Fruit fly (Drosophila melanogaster) whole organism, prepupa: ENCODE measurements around the gene ohgt.

Source experiments
- Blimp-1 ChIP-seq: fragments of 200-800 bp; sonication (Bioruptor generic); optimal IDR thresholded peaks from 3 replicates; lab custom pipeline; 2017; ENCODE audit warnings: missing biosample characterization, missing genetic modification characterization, mild to moderate bottlenecking, moderate library complexity, missing genetic modification reagents
- CG10631 ChIP-seq: fragments of 200-800 bp; sonication (Bioruptor generic); optimal IDR thresholded peaks from 2 replicates; lab custom pipeline; 2016; ENCODE audit warnings: missing biosample characterization, missing genetic modification characterization
- CG11902 ChIP-seq: fragments of 200-800 bp; sonication (Bioruptor generic); optimal IDR thresholded peaks from 3 replicates; lab custom pipeline; 2016; ENCODE audit warnings: missing biosample characterization, missing genetic modification characterization
- CG15336 ChIP-seq: fragments of 200-800 bp; sonication (Bioruptor generic); IDR thresholded peaks from 2 replicates; pipeline ENCODE4 v1.3.6; 2022; ENCODE audit warnings: missing biosample characterization, missing genetic modification characterization
- CG34406 ChIP-seq: fragments of 200-800 bp; sonication (Bioruptor generic); optimal IDR thresholded peaks from 3 replicates; lab custom pipeline; 2016; ENCODE audit warnings: missing biosample characterization, missing genetic modification characterization
- CG8632 ChIP-seq: fragments of 200-800 bp; sonication (Bioruptor generic); optimal IDR thresholded peaks from 3 replicates; lab custom pipeline; 2016; ENCODE audit warnings: missing biosample characterization, missing genetic modification characterization
- Ets96B ChIP-seq: fragments of 200-800 bp; optimal IDR thresholded peaks from 2 replicates; lab custom pipeline; 2019; ENCODE audit warnings: missing biosample characterization, mild to moderate bottlenecking, missing genetic modification characterization, moderate library complexity
- Gug ChIP-seq: fragments of 200-800 bp; sonication (Bioruptor generic); IDR thresholded peaks from 2 replicates; pipeline ENCODE4 v1.3.6; 2022; ENCODE audit warnings: missing biosample characterization, missing genetic modification characterization
- Smox ChIP-seq: fragments of 200-800 bp; sonication (Bioruptor generic); optimal IDR thresholded peaks from 3 replicates; lab custom pipeline; 2016; ENCODE audit warnings: missing biosample characterization, missing genetic modification characterization
- Sox102F ChIP-seq: fragments of 200-800 bp; sonication (Bioruptor generic); optimal IDR thresholded peaks from 2 replicates; lab custom pipeline; 2016; ENCODE audit warnings: missing biosample characterization, mild to moderate bottlenecking, missing genetic modification characterization
- eg ChIP-seq: fragments of 200-800 bp; sonication (Bioruptor generic); IDR thresholded peaks from 3 replicates; pipeline ENCODE4 v1.3.6; 2022; ENCODE audit warnings: missing biosample characterization, missing genetic modification characterization
- fd85E ChIP-seq: fragments of 200-800 bp; sonication (Bioruptor generic); optimal IDR thresholded peaks from 3 replicates; lab custom pipeline; 2016; ENCODE audit warnings: missing biosample characterization, missing genetic modification characterization
- topi ChIP-seq: fragments of 200-800 bp; sonication (Bioruptor generic); optimal IDR thresholded peaks from 3 replicates; lab custom pipeline; 2016; ENCODE audit warnings: missing biosample characterization, missing genetic modification characterization

DNA sequence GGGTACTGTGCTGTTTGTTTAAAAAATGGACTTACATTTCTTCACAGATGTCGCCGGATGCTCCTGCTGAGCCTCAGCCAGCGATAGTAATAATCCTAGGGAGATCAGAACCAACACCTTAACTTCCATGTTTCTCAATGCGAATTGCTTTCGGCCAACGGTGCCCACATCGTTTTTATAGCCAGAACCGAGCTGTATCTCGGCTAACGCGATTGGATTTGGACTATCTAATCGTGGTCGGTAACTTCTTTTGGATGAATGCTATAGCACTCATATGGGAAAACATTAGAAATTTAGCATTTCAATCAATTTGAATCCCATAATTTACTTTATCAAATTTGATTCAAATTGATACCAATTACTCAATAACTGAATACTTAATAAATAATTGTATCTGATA is 7.0 kb downstream of the ohgt start, which contains the start of gene Npc2d:
- TF ChIP-seq Ets96B (tag; lab: Kevin White, UChicago) = no peak
- TF ChIP-seq Blimp-1 (GFP tag; lab: Kevin White, UChicago) = no peak
- no peak for TF ChIP-seq fd85E
- TF ChIP-seq CG11902 (GFP tag; lab: Kevin White, UChicago) = no peak
- TF ChIP-seq Sox102F = no peak
- TF ChIP-seq CG10631 = no peak
- TF ChIP-seq Gug (GFP tag; lab: Robert Waterston, UW) = no peak
- no peak for TF ChIP-seq eg (GFP tag; lab: Robert Waterston, UW)
- no peak for TF ChIP-seq CG34406 (GFP tag; lab: Kevin White, UChicago)
- TF ChIP-seq Smox = no peak
- no peak for TF ChIP-seq topi (GFP tag; lab: Kevin White, UChicago)
- TF ChIP-seq CG8632 (GFP tag; lab: Kevin White, UChicago) = no peak
- no peak for TF ChIP-seq CG15336 (GFP tag; lab: Robert Waterston, UW)
